Fruit fly (Drosophila melanogaster): ENCODE results near the gene CG17026.

CG17026 gene

DNA sequence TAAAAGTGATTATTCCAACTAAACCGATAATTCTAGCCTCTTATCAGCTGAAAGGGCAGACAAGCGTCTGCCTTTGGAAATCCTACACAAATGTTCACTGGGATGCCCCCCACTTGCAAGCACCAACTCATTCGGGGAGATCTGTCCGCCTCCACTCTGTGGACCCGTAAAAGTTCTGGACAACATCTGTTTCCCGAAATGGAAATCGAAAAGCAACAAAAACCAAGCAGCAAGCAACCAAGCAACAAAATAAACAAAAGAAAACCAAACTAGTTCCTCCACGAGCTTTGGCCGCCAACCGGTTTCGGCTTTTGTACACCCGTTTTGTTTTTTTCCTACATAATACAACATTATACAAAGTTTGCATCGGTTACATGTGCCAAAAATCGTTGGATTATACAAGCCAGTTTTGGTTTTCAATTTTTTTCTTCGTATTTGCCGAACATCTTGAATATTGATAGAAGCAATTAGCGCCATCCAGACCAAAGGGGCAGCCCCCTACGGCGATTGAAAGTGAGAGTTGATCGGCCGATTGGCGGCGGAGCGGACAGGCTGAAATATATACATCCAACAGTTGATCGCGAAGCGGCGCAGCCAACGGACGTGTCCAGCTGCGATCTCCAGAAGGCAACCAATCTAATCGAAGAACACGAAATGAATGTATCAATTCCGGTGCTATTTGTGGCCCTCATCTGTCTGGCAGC, 16.4 kb upstream of the CG17026 start, which contains the start of gene CG17032 (continued):
- TF ChIP-seq ttk (GFP tag; IDR thresholded peaks at IDR 0.05) (no peak), hkb (optimal IDR thresholded peaks at IDR 0.05) (no peak), hkb (GFP tag; IDR thresholded peaks at IDR 0.05) (no peak), MTF-1 (GFP tag; optimal IDR thresholded peaks at IDR 0.05; ENCODE audit: borderline replicate concordance) (no peak), Vsx1 (GFP tag; optimal IDR thresholded peaks at IDR 0.05) (no peak), tna (GFP tag; IDR thresholded peaks at IDR 0.05; ENCODE audit: partially characterized antibody) (no peak), Awh (GFP tag; IDR thresholded peaks at IDR 0.05) (peak; percentile 44; the same call in 1 of the 2 replicates), pnt (GFP tag; optimal IDR thresholded peaks at IDR 0.05) (no peak), zen2 (GFP tag; IDR thresholded peaks at IDR 0.05; ENCODE audit: partially characterized antibody) (no peak), CG12744 (GFP tag; optimal IDR thresholded peaks at IDR 0.05) (no peak), Atf-2 (GFP tag; optimal IDR thresholded peaks at IDR 0.05) (no peak), Side (GFP tag; optimal IDR thresholded peaks at IDR 0.05) (no peak), CG11560 (tag; IDR thresholded peaks at IDR 0.05) (no peak), grau (tag; optimal IDR thresholded peaks at IDR 0.05) (no peak), CG33557 (GFP tag; optimal IDR thresholded peaks at IDR 0.05) (no peak), CG14710 (tag; optimal IDR thresholded peaks at IDR 0.05) (no peak), lab (GFP tag; optimal IDR thresholded peaks at IDR 0.05) (no peak), Rx (GFP tag; IDR thresholded peaks at IDR 0.05) (no peak), Hr39 (optimal IDR thresholded peaks at IDR 0.05) (no peak), CG17568 (GFP tag; optimal IDR thresholded peaks at IDR 0.05) (no peak), Dek (tag; optimal IDR thresholded peaks at IDR 0.05) (no peak), CG9876 (GFP tag; optimal IDR thresholded peaks at IDR 0.05) (no peak), eyg (GFP tag; optimal IDR thresholded peaks at IDR 0.05) (no peak), CG4854 (GFP tag; optimal IDR thresholded peaks at IDR 0.05) (no peak), fru (optimal IDR thresholded peaks at IDR 0.05) (no peak), CG34224 (GFP tag; IDR thresholded peaks at IDR 0.05; ENCODE audit: partially characterized antibody) (no peak), lmd (GFP tag; IDR thresholded peaks at IDR 0.05) (no peak), Ravus (GFP tag; IDR thresholded peaks at IDR 0.05) (no peak), NC2α (GFP tag; optimal IDR thresholded peaks at IDR 0.05) (no peak), CG3163 (GFP tag; optimal IDR thresholded peaks at IDR 0.05) (no peak), chm (GFP tag; IDR thresholded peaks at IDR 0.05) (no peak), Atf6 (GFP tag; IDR thresholded peaks at IDR 0.05) (0 out of 2 replicates have a peak, but pooled peaks have one; percentile 21), E2f1 (GFP tag; IDR thresholded peaks at IDR 0.05) (peak; percentile 26; the same call in 1 of the 2 replicates), sug (tag; optimal IDR thresholded peaks at IDR 0.05) (peak; percentile 95), onecut (GFP tag; IDR thresholded peaks at IDR 0.05) (no peak), CG13424 (tag; optimal IDR thresholded peaks at IDR 0.05) (no peak), vvl (GFP tag; IDR thresholded peaks at IDR 0.05) (peak; percentile 75), CG9932 (GFP tag; IDR thresholded peaks at IDR 0.05) (peak; percentile 40; the same call in 1 of the 2 replicates), CG34422 (GFP tag; IDR thresholded peaks at IDR 0.05) (no peak), CG10462 (GFP tag; optimal IDR thresholded peaks at IDR 0.05) (no peak), luna (GFP tag; optimal IDR thresholded peaks at IDR 0.05) (no peak), cwo (GFP tag; optimal IDR thresholded peaks at IDR 0.05) (peak; percentile 53), Mad (GFP tag; optimal IDR thresholded peaks at IDR 0.05) (no peak), Gsc (GFP tag; IDR thresholded peaks at IDR 0.05) (no peak), klu (GFP tag; IDR thresholded peaks at IDR 0.05) (no peak), Trl (optimal IDR thresholded peaks at IDR 0.05) (no peak), Trl (GFP tag; optimal IDR thresholded peaks at IDR 0.05) (no peak), HLH3B (GFP tag; IDR thresholded peaks at IDR 0.05) (no peak), tx (GFP tag; optimal IDR thresholded peaks at IDR 0.05) (no peak), CG7786 (GFP tag; optimal IDR thresholded peaks at IDR 0.05) (no peak), D19B (GFP tag; optimal IDR thresholded peaks at IDR 0.05) (no peak), CG11695 (GFP tag; IDR thresholded peaks at IDR 0.05) (peak; percentile 25; the same call in 1 of the 3 replicates), CkIIα-i1 (GFP tag; IDR thresholded peaks at IDR 0.05) (no peak)

All from whole organism, embryonic.